Fruit fly (Drosophila melanogaster): ENCODE results near the gene Polr3G.

Gene Polr3G

dm6 chr3L:17411273-17411672 lies 15.7 kb downstream of the Polr3G start:
- no peak for TF ChIP-seq CG17801 (GFP tag; optimal IDR thresholded peaks at IDR 0.05; ENCODE audit: partially characterized antibody)

DNA sequence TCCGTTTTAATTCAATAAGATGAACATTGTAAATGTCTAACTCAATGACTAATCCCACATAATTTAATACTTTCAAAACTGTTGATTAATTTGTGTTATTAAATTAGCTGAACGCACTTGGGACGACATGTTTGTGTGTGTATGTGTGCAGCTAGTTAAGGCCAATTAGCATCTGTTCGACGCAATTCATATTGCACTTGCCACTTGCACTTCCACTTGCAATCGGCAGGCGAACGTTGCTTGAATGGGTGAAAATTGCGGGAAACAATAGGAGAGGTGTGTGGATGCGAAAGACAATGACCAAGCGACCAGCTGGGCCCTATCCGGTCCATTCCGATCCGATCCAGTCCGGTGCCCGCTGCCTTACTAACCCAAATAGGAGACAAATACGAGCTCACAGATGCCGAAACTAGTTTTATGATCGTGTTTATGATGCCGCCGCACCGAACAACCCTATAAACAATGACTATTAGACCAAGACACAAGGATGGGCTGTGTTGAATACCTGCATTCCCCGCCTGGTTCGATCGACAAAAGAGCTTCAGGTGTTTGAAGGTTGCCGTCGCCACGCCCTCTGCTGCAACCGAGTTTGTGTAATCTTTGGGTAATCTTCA lies 19.3 kb downstream of the Polr3G start:
- TF ChIP-seq CG17801 (GFP tag; optimal IDR thresholded peaks at IDR 0.05; ENCODE audit: partially characterized antibody): no peak

DNA sequence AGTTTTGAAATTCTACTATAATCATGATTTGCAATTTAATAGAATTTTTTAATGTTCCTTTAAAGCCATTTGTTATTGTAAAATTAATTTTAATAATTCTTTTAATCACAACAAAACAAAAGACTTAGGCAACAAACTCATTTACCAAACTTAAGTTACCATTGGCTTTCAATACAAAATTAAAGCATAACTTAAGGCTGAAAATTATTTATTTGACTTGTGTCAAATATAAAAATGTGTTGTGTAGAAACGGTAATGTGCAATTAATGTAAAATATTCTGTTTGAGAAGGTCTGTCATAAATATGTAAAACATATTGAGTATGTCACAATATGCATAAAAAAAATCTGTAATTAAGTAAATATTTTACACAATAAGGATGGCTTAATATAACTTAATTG lies 19.9 kb downstream of the Polr3G start:
- TF ChIP-seq CG17801 (GFP tag; optimal IDR thresholded peaks at IDR 0.05; ENCODE audit: partially characterized antibody): no peak

- no peak for TF ChIP-seq CG17801 (GFP tag; optimal IDR thresholded peaks at IDR 0.05; ENCODE audit: partially characterized antibody)
Measured at dm6 chr3L:17404646-17405045, 22.3 kb downstream of the Polr3G start.

dm6 chr3L:17403268-17403667 lies 23.7 kb downstream of the Polr3G start:
- no peak for TF ChIP-seq CG17801 (GFP tag; optimal IDR thresholded peaks at IDR 0.05; ENCODE audit: partially characterized antibody)

DNA sequence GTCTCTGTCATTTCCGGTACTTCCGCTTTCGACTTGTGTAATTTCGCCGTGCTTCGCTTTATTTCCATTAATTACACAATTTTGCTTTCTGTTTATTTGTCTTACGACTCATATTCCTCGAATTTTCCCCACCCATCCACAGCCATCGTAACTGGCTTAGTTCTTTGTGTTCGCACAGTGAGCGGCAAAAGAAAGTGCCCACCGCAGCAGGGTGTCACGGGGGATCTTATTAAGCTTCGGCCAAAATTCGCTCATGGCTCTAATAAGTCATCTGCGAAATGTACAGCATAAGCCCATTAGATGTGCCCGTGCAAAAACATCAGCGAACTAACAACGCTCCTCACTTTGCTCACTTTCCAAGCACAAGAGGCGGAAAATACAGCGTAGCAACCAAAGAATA lies 24.5 kb downstream of the Polr3G start:
- TF ChIP-seq CG17801 (GFP tag; optimal IDR thresholded peaks at IDR 0.05; ENCODE audit: partially characterized antibody): no peak

DNA sequence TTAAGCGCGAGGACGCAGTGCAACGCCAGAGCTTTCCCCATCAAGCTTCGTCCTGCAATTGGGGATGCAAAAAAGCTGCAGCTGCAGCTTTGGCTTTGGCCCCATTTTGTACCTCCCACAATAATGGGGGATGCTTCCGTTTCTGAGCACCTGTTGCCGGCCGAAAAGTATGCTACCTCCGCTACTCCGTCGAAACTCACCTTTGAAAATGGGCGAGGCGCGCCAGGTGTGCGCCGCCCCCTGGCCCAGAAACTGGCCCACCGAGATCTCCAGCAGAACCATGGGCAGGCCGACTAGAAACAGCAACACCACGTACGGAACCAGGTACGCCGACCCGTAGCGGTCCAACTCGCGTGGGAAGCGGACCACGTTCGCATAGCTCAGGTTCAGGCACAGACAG lies 25.5 kb downstream of the Polr3G start:
- no peak for TF ChIP-seq CG17801 (GFP tag; optimal IDR thresholded peaks at IDR 0.05; ENCODE audit: partially characterized antibody)

- TF ChIP-seq CG17801 (GFP tag; optimal IDR thresholded peaks at IDR 0.05; ENCODE audit: partially characterized antibody): no peak
Measured at dm6 chr3L:17400911-17401310, 26.0 kb downstream of the Polr3G start.

DNA sequence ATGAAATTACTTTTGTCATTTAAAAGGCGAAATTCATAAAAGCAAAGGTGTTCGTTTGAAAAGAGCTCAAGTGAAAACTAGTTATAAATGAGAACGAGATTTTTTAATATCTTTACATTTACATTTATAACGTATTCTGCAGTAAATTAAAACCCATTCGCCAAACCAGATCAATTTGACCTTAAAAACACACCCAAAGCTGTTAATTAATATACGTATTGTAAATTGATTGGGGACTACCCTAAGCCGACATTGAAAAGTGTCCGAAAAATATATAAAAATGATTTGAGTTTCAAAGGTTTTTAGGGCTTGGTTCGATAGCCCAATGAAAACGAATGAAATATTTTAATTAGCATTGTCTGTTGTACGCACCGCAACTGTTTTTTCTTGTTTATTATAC lies 27.9 kb downstream of the Polr3G start:
- TF ChIP-seq CG17801 (GFP tag; optimal IDR thresholded peaks at IDR 0.05; ENCODE audit: partially characterized antibody): no peak

DNA sequence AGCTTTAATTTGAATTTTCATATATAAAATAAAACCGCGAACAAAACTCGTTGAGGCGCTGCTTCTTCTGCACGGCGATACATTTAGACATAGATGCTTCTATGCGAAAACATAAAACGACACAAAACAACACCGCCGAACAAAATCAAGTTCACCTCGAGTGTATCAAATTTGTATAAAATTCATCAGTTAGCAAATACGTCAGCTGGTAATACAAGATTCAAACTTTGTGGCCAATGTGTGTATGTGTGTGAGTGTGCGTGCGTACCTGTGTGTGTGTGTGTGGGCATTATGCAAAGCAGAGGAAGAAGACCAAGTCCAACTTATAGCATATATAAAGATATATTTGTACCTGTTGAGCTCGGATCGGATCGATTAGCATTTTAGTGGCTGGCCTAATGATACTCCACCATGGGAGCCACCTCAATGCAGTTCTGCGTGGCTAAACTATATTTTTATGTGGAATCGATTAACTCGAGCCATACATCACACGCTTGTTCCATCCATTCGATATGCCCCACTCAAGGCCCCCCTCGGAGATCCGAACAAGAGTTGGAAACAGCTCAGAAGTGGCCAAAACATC lies 32.4 kb downstream of the Polr3G start:
- TF ChIP-seq CG17801 (GFP tag; optimal IDR thresholded peaks at IDR 0.05; ENCODE audit: partially characterized antibody): no peak

dm6 chr3L:17393098-17393497 lies 33.8 kb downstream of the Polr3G start:
- no peak for TF ChIP-seq CG17801 (GFP tag; optimal IDR thresholded peaks at IDR 0.05; ENCODE audit: partially characterized antibody)

dm6 chr3L:17392412-17392811 lies 34.5 kb downstream of the Polr3G start:
- TF ChIP-seq CG17801 (GFP tag; optimal IDR thresholded peaks at IDR 0.05; ENCODE audit: partially characterized antibody): no peak

- TF ChIP-seq CG17801 (GFP tag; optimal IDR thresholded peaks at IDR 0.05; ENCODE audit: partially characterized antibody): no peak
Measured at dm6 chr3L:17391132-17391531, 35.8 kb downstream of the Polr3G start.

DNA sequence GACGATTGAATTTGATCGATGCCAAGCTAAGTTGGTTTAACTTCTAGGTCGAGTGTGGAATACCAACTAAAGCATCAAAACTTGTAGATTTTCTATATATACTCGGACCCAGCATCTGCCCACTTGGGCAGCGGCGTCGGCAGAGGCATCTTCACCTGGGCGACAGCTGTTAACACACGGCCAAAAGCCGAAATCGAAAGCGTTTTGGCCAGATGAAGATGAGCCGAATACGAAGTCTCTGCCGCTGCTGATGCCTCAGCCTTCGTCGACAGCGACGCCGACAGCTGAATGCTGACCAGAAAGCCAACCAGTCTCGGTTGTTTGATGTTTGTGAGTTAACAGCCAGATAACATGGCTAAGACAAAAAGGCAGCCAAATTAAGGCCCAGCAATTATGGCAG lies 38.0 kb downstream of the Polr3G start, which contains the start of gene CG13731:
Gene CG13731, minus strand, starts transcription at position 62 of the 400 bp plus-strand sequence.
- TF ChIP-seq CG17801 (GFP tag; optimal IDR thresholded peaks at IDR 0.05; ENCODE audit: partially characterized antibody): no peak

DNA sequence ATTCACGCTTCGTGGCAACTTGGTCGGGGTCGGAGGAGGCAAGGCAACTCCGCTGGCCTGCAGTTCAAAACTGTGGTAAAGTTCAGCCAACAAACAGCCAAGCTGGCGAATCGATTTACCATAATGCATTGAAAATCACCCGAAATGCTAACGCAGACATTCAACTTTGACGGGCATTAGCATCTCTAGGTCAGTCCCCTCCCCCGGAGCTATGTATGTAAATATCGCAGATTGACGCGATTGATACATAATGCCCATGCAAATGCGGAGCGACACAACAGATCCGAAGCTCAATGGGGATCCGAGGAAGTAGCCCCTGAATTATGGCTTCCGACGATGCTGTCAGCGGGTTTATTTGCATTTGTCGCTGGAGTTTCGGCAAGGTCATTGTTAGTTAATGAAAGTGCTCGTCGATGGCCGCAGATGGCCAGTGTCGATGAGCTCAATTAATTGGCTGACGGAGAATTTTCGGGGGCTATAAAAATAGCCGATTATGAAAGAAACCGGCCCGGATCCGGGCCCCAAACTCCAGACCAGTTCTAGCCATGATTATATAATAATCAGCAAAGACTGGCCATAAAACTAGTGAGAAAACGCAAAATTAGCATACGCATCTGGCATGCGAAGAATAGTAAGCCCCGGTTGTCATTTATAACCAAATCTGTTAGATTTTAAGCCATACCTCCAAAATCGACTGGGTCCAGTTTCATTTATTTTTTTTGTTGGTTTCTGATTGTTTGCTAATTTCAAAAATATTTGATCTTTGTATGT lies 40.1 kb downstream of the Polr3G start:
- TF ChIP-seq CG17801 (GFP tag; optimal IDR thresholded peaks at IDR 0.05; ENCODE audit: partially characterized antibody): no peak

- TF ChIP-seq CG17801 (GFP tag; optimal IDR thresholded peaks at IDR 0.05; ENCODE audit: partially characterized antibody): no peak
Measured at dm6 chr3L:17383714-17384113, 43.2 kb downstream of the Polr3G start.

Data from ovary, adult (tissue).